Worm (Caenorhabditis elegans) whole organism, late embryonic: ENCODE results near the gene gcy-7.

Experiments
- F13H6.1 ChIP-seq: sonication (generic microtip); optimal IDR thresholded peaks from 2 replicates; lab custom pipeline; 2016; ENCODE audit warnings: missing genetic modification characterization, missing compliant biosample characterization
- K02D7.2 ChIP-seq: sonication (generic microtip); optimal IDR thresholded peaks from 2 replicates; lab custom pipeline; 2017; ENCODE audit warnings: mild to moderate bottlenecking, missing genetic modification characterization, missing compliant biosample characterization
- K09A11.1 ChIP-seq: sonication (generic microtip); optimal IDR thresholded peaks from 2 replicates; lab custom pipeline; 2017; ENCODE audit warnings: antibody characterized with exemption, mild to moderate bottlenecking, missing genetic modification characterization, missing compliant biosample characterization; ENCODE audit not compliant: insufficient read depth
- ceh-14 ChIP-seq: sonication (generic microtip); optimal IDR thresholded peaks from 2 replicates; lab custom pipeline; 2016; ENCODE audit warnings: missing genotype, missing genetic modification characterization, missing compliant biosample characterization
- ceh-2 ChIP-seq: sonication (generic microtip); optimal IDR thresholded peaks from 2 replicates; lab custom pipeline; 2016; ENCODE audit warnings: missing genotype, missing genetic modification characterization, missing compliant biosample characterization
- che-1 ChIP-seq: sonication (generic microtip); optimal IDR thresholded peaks from 2 replicates; lab custom pipeline; 2016; ENCODE audit warnings: mild to moderate bottlenecking, missing genetic modification characterization, missing compliant biosample characterization
- dmd-4 ChIP-seq: sonication (generic microtip); optimal IDR thresholded peaks from 2 replicates; lab custom pipeline; 2016; ENCODE audit warnings: borderline replicate concordance, missing genetic modification characterization, missing compliant biosample characterization
- elt-2 ChIP-seq: sonication (generic microtip); optimal IDR thresholded peaks from 2 replicates; lab custom pipeline; 2016; ENCODE audit warnings: missing genetic modification reagents, missing genetic modification characterization, missing compliant biosample characterization
- eyg-1 ChIP-seq: sonication (generic microtip); optimal IDR thresholded peaks from 2 replicates; lab custom pipeline; 2016; ENCODE audit warnings: missing genotype, missing genetic modification characterization, missing compliant biosample characterization
- nhr-11 ChIP-seq: fragments of 150-350 bp; optimal IDR thresholded peaks from 2 replicates; lab custom pipeline; 2014; ENCODE audit warnings: missing biosample characterization, missing genetic modification characterization
- rnt-1 ChIP-seq: sonication (generic microtip); optimal IDR thresholded peaks from 2 replicates; lab custom pipeline; 2016; ENCODE audit warnings: missing genetic modification characterization, missing compliant biosample characterization
- sox-4 ChIP-seq: sonication (generic microtip); optimal IDR thresholded peaks from 2 replicates; lab custom pipeline; 2017; ENCODE audit warnings: mild to moderate bottlenecking, missing genetic modification characterization, inconsistent platforms, missing compliant biosample characterization
- syd-9 ChIP-seq: sonication (generic microtip); optimal IDR thresholded peaks from 2 replicates; lab custom pipeline; 2016; ENCODE audit warnings: mild to moderate bottlenecking, missing genetic modification characterization, moderate library complexity, missing compliant biosample characterization
- tbx-2 ChIP-seq: sonication (generic microtip); optimal IDR thresholded peaks from 2 replicates; lab custom pipeline; 2016; ENCODE audit warnings: missing genetic modification characterization, missing compliant biosample characterization

ce11 chrV:8348959-8349389 lies 38.2 kb upstream of the gcy-7 start:
- TF ChIP-seq tbx-2 (tag; lab: Kevin White, UChicago) (peak; percentile 34), nhr-11 (tag; lab: Kevin White, UChicago) (no peak), sox-4 (tag; lab: Kevin White, UChicago) (no peak), dmd-4 (tag; lab: Kevin White, UChicago) (no peak), eyg-1 (tag; lab: Kevin White, UChicago) (no peak), syd-9 (no peak), F13H6.1 (tag; lab: Kevin White, UChicago) (no peak), che-1 (tag; lab: Kevin White, UChicago) (no peak), rnt-1 (tag; lab: Kevin White, UChicago) (no peak), K09A11.1 (tag; lab: Kevin White, UChicago) (no peak), ceh-2 (no peak), ceh-14 (no peak), elt-2 (peak; percentile 42), K02D7.2 (tag; lab: Kevin White, UChicago) (no peak)
